Worm (Caenorhabditis elegans) whole organism, midembryonic: Measurements from ENCODE around the gene M02B1.4.

Experiments used
- T22C8.4 ChIP-seq: fragments of 200-800 bp; sonication (Bioruptor generic); IDR thresholded peaks from 2 replicates; pipeline ENCODE4 v1.3.6; 2022; ENCODE audit warnings: missing genetic modification characterization, missing compliant biosample characterization
- cog-1 ChIP-seq: sonication (generic microtip); optimal IDR thresholded peaks from 2 replicates; lab custom pipeline; 2016; ENCODE audit warnings: missing genetic modification characterization, missing compliant biosample characterization
- flt-1 ChIP-seq: fragments of 200-800 bp; sonication (Bioruptor generic); IDR thresholded peaks from 2 replicates; pipeline ENCODE4 v1.3.6; 2022; ENCODE audit warnings: missing genetic modification characterization, missing compliant biosample characterization
- klf-2 ChIP-seq: fragments of 200-800 bp; sonication (Bioruptor generic); conservative IDR thresholded peaks from 2 replicates; pipeline ENCODE4 v1.3.6; 2022; ENCODE audit warnings: missing genetic modification reagents, missing genetic modification characterization, missing compliant biosample characterization
- med-1 ChIP-seq: sonication (generic microtip); optimal IDR thresholded peaks from 2 replicates; lab custom pipeline; 2017; ENCODE audit warnings: missing genetic modification characterization, mild to moderate bottlenecking, missing compliant biosample characterization, antibody characterized with exemption, missing genetic modification reagents; ENCODE audit not compliant: insufficient read depth
- ref-1 ChIP-seq: fragments of 200-800 bp; sonication (Bioruptor generic); conservative IDR thresholded peaks from 2 replicates; pipeline ENCODE4 v1.3.6; 2022; ENCODE audit warnings: missing genetic modification reagents, missing genetic modification characterization, missing compliant biosample characterization
- tab-1 ChIP-seq: fragments of 200-800 bp; sonication (Bioruptor generic); IDR thresholded peaks from 2 replicates; pipeline ENCODE4 v1.3.6; 2022; ENCODE audit warnings: missing genetic modification characterization, missing compliant biosample characterization
- ztf-23 ChIP-seq: fragments of 200-800 bp; sonication (Bioruptor generic); IDR thresholded peaks from 2 replicates; pipeline ENCODE4 v1.3.6; 2022; ENCODE audit warnings: missing genetic modification reagents, missing genetic modification characterization, missing compliant biosample characterization
- ztf-29 ChIP-seq: fragments of 200-800 bp; sonication (Bioruptor generic); IDR thresholded peaks from 2 replicates; pipeline ENCODE4 v1.3.6; 2022; ENCODE audit warnings: missing genetic modification reagents, missing genetic modification characterization, missing compliant biosample characterization

DNA sequence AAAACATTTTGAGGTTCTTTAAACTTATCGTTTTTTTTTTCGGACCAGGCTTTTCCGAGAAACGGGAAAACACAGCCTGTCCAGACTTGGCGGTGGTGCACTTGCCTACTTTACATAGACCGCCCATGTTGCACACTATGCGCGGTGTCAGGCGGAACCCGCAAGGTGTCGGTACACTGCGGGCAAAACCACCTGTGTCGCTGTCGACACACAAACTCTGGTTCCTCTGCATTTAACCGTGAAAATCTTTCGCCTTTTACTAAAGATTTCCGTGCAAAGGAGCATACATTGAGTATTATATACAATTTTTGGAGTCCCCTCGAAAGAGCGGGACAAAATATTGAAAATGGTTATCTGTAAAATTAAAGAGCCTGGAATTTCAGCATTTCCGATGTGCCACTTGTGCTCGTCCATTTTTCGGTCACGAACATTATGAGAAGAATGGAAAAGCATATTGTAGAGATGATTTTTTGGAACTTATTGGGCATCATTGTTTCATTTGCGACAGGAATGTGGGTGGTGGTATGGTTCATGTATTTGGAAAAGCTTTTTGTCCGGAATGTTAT is 29.7 kb downstream of the M02B1.4 start:
- TF ChIP-seq klf-2 (GFP tag; lab: Robert Waterston, UW) (no peak), ztf-23 (GFP tag; lab: Robert Waterston, UW) (no peak), cog-1 (tag; lab: Kevin White, UChicago) (no peak), tab-1 (GFP tag; lab: Robert Waterston, UW) (no peak), flt-1 (GFP tag; lab: Robert Waterston, UW) (no peak), ztf-29 (no peak), ref-1 (GFP tag; lab: Robert Waterston, UW) (no peak), med-1 (GFP tag; lab: Kevin White, UChicago) (no peak), T22C8.4 (GFP tag; lab: Robert Waterston, UW) (no peak)
